Worm (Caenorhabditis elegans): ENCODE measurements around the gene Y66H1A.8.

- no peak for TF ChIP-seq lin-11 (tag; optimal IDR thresholded peaks at IDR 0.05)
- no peak for TF ChIP-seq ztf-1 (GFP tag; conservative IDR thresholded peaks at IDR 0.05)
- TF ChIP-seq blmp-1 (tag; optimal IDR thresholded peaks at IDR 0.05; ENCODE audit: insufficient read depth), result no peak
- no peak for TF ChIP-seq elt-3 (tag; optimal IDR thresholded peaks at IDR 0.05)
- TF ChIP-seq egl-27 (tag; optimal IDR thresholded peaks at IDR 0.05), result no peak
These were observed 27.4 kb downstream of the Y66H1A.8 start for ce11 chrIV:427100-427908.

All from whole organism, L2 larva.